Worm (Caenorhabditis elegans): ENCODE data around the gene srr-2.

DNA sequence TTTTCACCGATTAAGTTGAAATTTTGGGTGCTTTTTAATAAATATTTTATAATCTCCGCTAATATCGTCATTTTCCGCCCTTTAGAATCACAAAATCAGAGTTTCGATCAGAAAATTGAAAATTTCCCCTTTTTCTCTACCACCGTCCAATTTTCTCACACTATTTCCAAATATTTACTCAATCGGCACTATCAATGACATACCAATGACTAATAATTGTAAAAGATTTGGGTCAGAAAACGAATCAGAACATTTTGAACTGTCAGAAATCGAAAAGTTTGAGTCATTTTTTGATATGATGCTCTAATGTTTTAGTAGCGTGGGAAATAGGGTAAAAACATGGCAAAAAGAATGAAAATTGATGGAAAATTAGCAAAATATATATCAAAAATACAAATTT is at the start of gene srr-2:
- no peak for TF ChIP-seq ceh-36 (tag; optimal IDR thresholded peaks at IDR 0.05)
- TF ChIP-seq pes-1 (GFP tag; IDR thresholded peaks at IDR 0.05) = no peak
